Worm (Caenorhabditis elegans) whole organism, mixed stage, embryonic: ENCODE results near the gene egl-43.

Experiments
- blmp-1 ChIP-seq: fragments of 150-350 bp; optimal IDR thresholded peaks from 2 replicates; lab custom pipeline; 2014; ENCODE audit warnings: missing biosample characterization, missing genetic modification characterization
- drap-1 ChIP-seq: fragments of 200-800 bp; sonication (Bioruptor generic); optimal IDR thresholded peaks from 3 replicates; lab custom pipeline; 2018; ENCODE audit warnings: mild to moderate bottlenecking, missing genetic modification characterization, missing compliant biosample characterization
- elt-3 ChIP-seq: fragments of 150-350 bp; optimal IDR thresholded peaks from 2 replicates; lab custom pipeline; 2014; ENCODE audit warnings: missing biosample characterization, missing genetic modification characterization
- lin-13 ChIP-seq: fragments of 150-350 bp; optimal IDR thresholded peaks from 2 replicates; lab custom pipeline; 2014; ENCODE audit warnings: missing biosample characterization, missing genetic modification characterization
- mep-1 ChIP-seq: fragments of 150-350 bp; optimal IDR thresholded peaks from 2 replicates; lab custom pipeline; 2017; ENCODE audit warnings: missing biosample characterization, missing genetic modification reagents, missing genetic modification characterization, inconsistent platforms
- nhr-12 ChIP-seq: fragments of 150-350 bp; optimal IDR thresholded peaks from 2 replicates; lab custom pipeline; 2014; ENCODE audit warnings: missing biosample characterization, missing genetic modification characterization
- nhr-237 ChIP-seq: fragments of 150-350 bp; optimal IDR thresholded peaks from 2 replicates; lab custom pipeline; 2014; ENCODE audit warnings: missing biosample characterization, missing genetic modification characterization
- nhr-76 ChIP-seq: sonication (generic microtip); optimal IDR thresholded peaks from 2 replicates; lab custom pipeline; 2017; ENCODE audit warnings: missing biosample characterization, missing genetic modification characterization
- pha-4 ChIP-seq: fragments of 150-350 bp; optimal IDR thresholded peaks from 2 replicates; lab custom pipeline; 2018; ENCODE audit warnings: missing biosample characterization, missing genetic modification reagents, missing genetic modification characterization
- snpc-4 ChIP-seq: fragments of 150-350 bp; optimal IDR thresholded peaks from 2 replicates; lab custom pipeline; 2014; ENCODE audit warnings: missing biosample characterization, missing genetic modification characterization
- unc-120 ChIP-seq: sonication (generic microtip); optimal IDR thresholded peaks from 2 replicates; lab custom pipeline; 2017; ENCODE audit warnings: missing genetic modification characterization, missing compliant biosample characterization; ENCODE audit not compliant: poor library complexity, severe bottlenecking
- unc-39 ChIP-seq: fragments of 150-350 bp; optimal IDR thresholded peaks from 2 replicates; lab custom pipeline; 2014; ENCODE audit warnings: missing biosample characterization, missing genetic modification characterization
- unc-62 ChIP-seq: fragments of 150-350 bp; optimal IDR thresholded peaks from 2 replicates; lab custom pipeline; 2014; ENCODE audit warnings: missing biosample characterization, missing genetic modification reagents, missing genetic modification characterization

DNA sequence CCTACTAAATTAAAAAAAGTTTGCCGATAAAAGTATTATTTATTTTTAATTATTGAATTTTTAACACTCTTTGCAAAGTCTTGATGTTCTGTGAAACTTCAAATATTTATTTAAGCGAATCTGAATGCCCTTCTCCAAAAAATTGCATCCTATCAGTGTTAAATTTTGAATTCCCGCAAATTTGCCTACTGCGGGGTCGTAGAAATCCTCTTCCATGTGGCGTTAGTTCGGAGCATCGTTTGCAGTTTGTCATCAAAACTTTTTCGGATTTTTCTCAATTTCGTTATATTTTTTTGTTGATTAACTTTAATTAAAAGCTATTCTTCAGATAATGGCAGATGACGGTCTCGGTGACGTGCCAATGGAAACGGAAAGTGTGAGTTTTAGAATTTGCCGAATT lies 14.6 kb upstream of the egl-43 start, which contains the start of gene ufd-3:
- TF ChIP-seq nhr-12 (no peak), mep-1 (peak; percentile 91), unc-62 (no peak), blmp-1 (tag; lab: Kevin White, UChicago) (no peak), snpc-4 (tag; lab: Kevin White, UChicago) (no peak), unc-39 (tag; lab: Kevin White, UChicago) (no peak), pha-4 (tag; lab: Kevin White, UChicago) (peak; percentile 82), nhr-76 (no peak), lin-13 (tag; lab: Kevin White, UChicago) (peak; percentile 81), unc-120 (tag; lab: Kevin White, UChicago) (no peak), elt-3 (tag; lab: Kevin White, UChicago) (no peak), nhr-237 (peak; percentile 76), drap-1 (GFP tag; lab: Kevin White, UChicago) (peak; percentile 34)
